Worm (Caenorhabditis elegans) whole organism, late embryonic: Measurements from ENCODE around the gene Y45F10C.1.

Source experiments
- F13H6.1 ChIP-seq: sonication (generic microtip); optimal IDR thresholded peaks from 2 replicates; lab custom pipeline; 2016; ENCODE audit warnings: missing genetic modification characterization, missing compliant biosample characterization
- T23F11.4 ChIP-seq: fragments of 200-800 bp; sonication (Bioruptor generic); optimal IDR thresholded peaks from 2 replicates; lab custom pipeline; 2018; ENCODE audit warnings: mild to moderate bottlenecking, missing genetic modification characterization, missing compliant biosample characterization
- Y22D7AL.16 ChIP-seq: sonication (generic microtip); optimal IDR thresholded peaks from 2 replicates; lab custom pipeline; 2016; ENCODE audit warnings: missing genetic modification characterization, missing compliant biosample characterization
- ceh-14 ChIP-seq: sonication (generic microtip); optimal IDR thresholded peaks from 2 replicates; lab custom pipeline; 2016; ENCODE audit warnings: missing genotype, missing genetic modification characterization, missing compliant biosample characterization
- ceh-18 ChIP-seq: sonication (generic microtip); optimal IDR thresholded peaks from 2 replicates; lab custom pipeline; 2016; ENCODE audit warnings: missing genetic modification characterization, missing compliant biosample characterization
- ceh-22 ChIP-seq: sonication (generic microtip); optimal IDR thresholded peaks from 2 replicates; lab custom pipeline; 2017; ENCODE audit warnings: missing biosample characterization, missing genetic modification characterization
- ceh-24 ChIP-seq: sonication (generic microtip); optimal IDR thresholded peaks from 2 replicates; lab custom pipeline; 2016; ENCODE audit warnings: mild to moderate bottlenecking, missing genetic modification characterization, missing compliant biosample characterization
- ceh-31 ChIP-seq: sonication (generic microtip); optimal IDR thresholded peaks from 2 replicates; lab custom pipeline; 2016; ENCODE audit warnings: missing genetic modification characterization, missing compliant biosample characterization
- ceh-34 ChIP-seq: sonication (generic microtip); optimal IDR thresholded peaks from 2 replicates; lab custom pipeline; 2016; ENCODE audit warnings: mild to moderate bottlenecking, missing genetic modification characterization, missing compliant biosample characterization
- ceh-45 ChIP-seq: fragments of 200-800 bp; sonication (Bioruptor generic); IDR thresholded peaks from 2 replicates; pipeline ENCODE4 v1.3.6; 2022; ENCODE audit warnings: missing genetic modification reagents, missing genetic modification characterization, missing compliant biosample characterization
- ceh-48 ChIP-seq: sonication (generic microtip); optimal IDR thresholded peaks from 2 replicates; lab custom pipeline; 2016; ENCODE audit warnings: missing genetic modification characterization, inconsistent platforms, missing compliant biosample characterization
- ceh-6 ChIP-seq: fragments of 200-800 bp; sonication (Bioruptor generic); optimal IDR thresholded peaks from 2 replicates; lab custom pipeline; 2018; ENCODE audit warnings: mild to moderate bottlenecking, missing genetic modification characterization, missing compliant biosample characterization
- ceh-9 ChIP-seq: sonication (generic microtip); optimal IDR thresholded peaks from 2 replicates; lab custom pipeline; 2016; ENCODE audit warnings: mild to moderate bottlenecking, missing genetic modification characterization, inconsistent platforms, missing compliant biosample characterization
- dmd-4 ChIP-seq: sonication (generic microtip); optimal IDR thresholded peaks from 2 replicates; lab custom pipeline; 2016; ENCODE audit warnings: borderline replicate concordance, missing genetic modification characterization, missing compliant biosample characterization
- dve-1 ChIP-seq: sonication (generic microtip); optimal IDR thresholded peaks from 2 replicates; lab custom pipeline; 2017; ENCODE audit warnings: antibody characterized with exemption, mild to moderate bottlenecking, missing genetic modification characterization, missing compliant biosample characterization
- ets-4 ChIP-seq: sonication (generic microtip); optimal IDR thresholded peaks from 2 replicates; lab custom pipeline; 2016; ENCODE audit warnings: missing genetic modification characterization, missing compliant biosample characterization
- fax-1 ChIP-seq: sonication (generic microtip); optimal IDR thresholded peaks from 2 replicates; lab custom pipeline; 2016; ENCODE audit warnings: missing genotype, missing genetic modification characterization, missing compliant biosample characterization
- fkh-6 ChIP-seq: sonication (generic microtip); optimal IDR thresholded peaks from 2 replicates; lab custom pipeline; 2016; ENCODE audit warnings: missing genetic modification characterization, missing compliant biosample characterization
- hlh-13 ChIP-seq: fragments of 200-800 bp; sonication (Bioruptor generic); optimal IDR thresholded peaks from 2 replicates; lab custom pipeline; 2018; ENCODE audit warnings: mild to moderate bottlenecking, missing genetic modification characterization, missing compliant biosample characterization
- hlh-6 ChIP-seq: sonication (generic microtip); optimal IDR thresholded peaks from 2 replicates; lab custom pipeline; 2016; ENCODE audit warnings: missing genotype, missing genetic modification characterization, missing compliant biosample characterization
- hlh-8 ChIP-seq: sonication (generic microtip); optimal IDR thresholded peaks from 2 replicates; lab custom pipeline; 2016; ENCODE audit warnings: missing genotype, missing genetic modification characterization, missing compliant biosample characterization
- lin-11 ChIP-seq: fragments of 200-800 bp; sonication (Bioruptor generic); optimal IDR thresholded peaks from 2 replicates; lab custom pipeline; 2018; ENCODE audit warnings: mild to moderate bottlenecking, missing genetic modification characterization, missing compliant biosample characterization
- nhr-11 ChIP-seq: fragments of 150-350 bp; optimal IDR thresholded peaks from 2 replicates; lab custom pipeline; 2014; ENCODE audit warnings: missing biosample characterization, missing genetic modification characterization
- nhr-232 ChIP-seq: sonication (generic microtip); optimal IDR thresholded peaks from 2 replicates; lab custom pipeline; 2016; ENCODE audit warnings: missing genetic modification characterization, missing compliant biosample characterization
- odd-2 ChIP-seq: sonication (generic microtip); optimal IDR thresholded peaks from 2 replicates; lab custom pipeline; 2017; ENCODE audit warnings: antibody characterized with exemption, mild to moderate bottlenecking, missing genetic modification characterization, missing compliant biosample characterization
- pag-3 ChIP-seq: sonication (generic microtip); optimal IDR thresholded peaks from 2 replicates; lab custom pipeline; 2016; ENCODE audit warnings: missing compliant biosample characterization, missing genetic modification characterization, borderline replicate concordance
- pat-9 ChIP-seq: fragments of 200-800 bp; sonication (Bioruptor generic); optimal IDR thresholded peaks from 2 replicates; lab custom pipeline; 2018; ENCODE audit warnings: mild to moderate bottlenecking, missing genetic modification characterization, moderate library complexity, missing compliant biosample characterization
- rnt-1 ChIP-seq: sonication (generic microtip); optimal IDR thresholded peaks from 2 replicates; lab custom pipeline; 2016; ENCODE audit warnings: missing genetic modification characterization, missing compliant biosample characterization
- sox-2 ChIP-seq: fragments of 200-800 bp; sonication (Bioruptor generic); IDR thresholded peaks from 2 replicates; pipeline ENCODE4 v1.3.6; 2022; ENCODE audit warnings: missing genetic modification reagents, missing genetic modification characterization, missing compliant biosample characterization
- tbx-2 ChIP-seq: sonication (generic microtip); optimal IDR thresholded peaks from 2 replicates; lab custom pipeline; 2016; ENCODE audit warnings: missing genetic modification characterization, missing compliant biosample characterization
- tbx-7 ChIP-seq: sonication (generic microtip); optimal IDR thresholded peaks from 2 replicates; lab custom pipeline; 2016; ENCODE audit warnings: missing genotype, missing genetic modification characterization, missing compliant biosample characterization
- unc-3 ChIP-seq, 2 experiments: fragments of 200-800 bp in 1 of 2; sonication (Bioruptor generic) in 1 of 2; sonication (generic microtip) in 1 of 2; conservative IDR thresholded peaks in 1 of 2; optimal IDR thresholded peaks in 1 of 2; 2 replicates each; pipeline versions ENCODE4 v1.3.6 to Lab custom; 2016 to 2022; ENCODE audit warnings: missing compliant biosample characterization in 2 of 2, missing genetic modification characterization in 2 of 2, missing genetic modification reagents in 1 of 2
- unc-42 ChIP-seq: sonication (generic microtip); optimal IDR thresholded peaks from 2 replicates; lab custom pipeline; 2016; ENCODE audit warnings: missing genotype, missing genetic modification characterization, missing compliant biosample characterization
- unc-55 ChIP-seq: sonication (generic microtip); optimal IDR thresholded peaks from 2 replicates; lab custom pipeline; 2017; ENCODE audit warnings: missing biosample characterization, missing genetic modification reagents, missing genetic modification characterization

Gene Y45F10C.1

DNA sequence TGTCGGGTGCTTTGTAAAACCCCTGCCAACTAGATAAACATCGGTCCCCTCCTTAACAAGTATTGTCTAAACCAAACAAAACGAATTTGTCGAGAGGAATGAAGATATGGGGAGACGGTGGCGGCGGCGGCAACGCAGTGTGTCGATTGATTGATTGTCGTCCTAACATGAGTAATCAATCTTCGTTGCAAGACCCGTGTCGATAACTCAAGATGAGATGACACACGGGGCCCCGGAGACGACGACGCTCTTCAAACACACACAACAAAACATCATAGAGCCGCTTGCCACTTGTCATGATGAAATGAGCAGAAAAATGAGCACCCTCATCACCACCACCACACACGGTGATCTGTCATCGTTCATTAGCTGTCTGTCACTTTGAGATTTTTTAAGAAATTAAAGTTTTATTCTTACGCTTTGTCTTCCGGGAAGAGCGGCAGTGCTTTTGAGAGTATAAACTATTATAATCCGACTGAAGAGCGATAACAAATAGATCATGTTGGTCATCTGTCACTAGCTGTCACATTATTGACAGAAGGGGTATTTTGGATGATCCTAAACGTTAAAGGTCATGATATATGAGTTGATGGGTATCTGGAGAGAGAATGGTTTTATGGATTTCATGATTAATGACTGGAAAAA lies 36.5 kb upstream of the Y45F10C.1 start:
- no peak for TF ChIP-seq hlh-8
- no peak for TF ChIP-seq Y22D7AL.16 (tag; lab: Kevin White, UChicago)
- no peak for TF ChIP-seq ceh-22 (tag; lab: Kevin White, UChicago)
- no peak for TF ChIP-seq unc-3 (GFP tag; conservative IDR thresholded peaks at IDR 0.05; lab: Robert Waterston, UW)
- peak; percentile 2 for TF ChIP-seq unc-3 (tag; optimal IDR thresholded peaks at IDR 0.05; lab: Kevin White, UChicago)
- no peak for TF ChIP-seq fax-1 (tag; lab: Kevin White, UChicago)
- TF ChIP-seq ets-4 (tag; lab: Kevin White, UChicago), result no peak
- peak; percentile 28 for TF ChIP-seq tbx-2 (tag; lab: Kevin White, UChicago)
- TF ChIP-seq unc-55 (GFP tag; lab: Kevin White, UChicago), result peak; percentile 100
- TF ChIP-seq ceh-18 (tag; lab: Kevin White, UChicago), result peak; percentile 61
- TF ChIP-seq dve-1 (tag; lab: Kevin White, UChicago), result no peak
- TF ChIP-seq pat-9 (tag; lab: Kevin White, UChicago), result peak; percentile 26
- no peak for TF ChIP-seq nhr-232 (tag; lab: Kevin White, UChicago)
- no peak for TF ChIP-seq ceh-48
- no peak for TF ChIP-seq pag-3
- no peak for TF ChIP-seq hlh-6 (tag; lab: Kevin White, UChicago)
- TF ChIP-seq tbx-7 (tag; lab: Kevin White, UChicago), result no peak
- TF ChIP-seq ceh-31 (tag; lab: Kevin White, UChicago), result no peak
- TF ChIP-seq rnt-1, result peak; percentile 79
- TF ChIP-seq fkh-6 (tag; lab: Kevin White, UChicago), result no peak
- TF ChIP-seq ceh-6, result no peak
- TF ChIP-seq, all 69 proteins: peak for 6

ce11 chrIV:13695302-13695701 lies 36.0 kb upstream of the Y45F10C.1 start:
- TF ChIP-seq F13H6.1 (tag; lab: Kevin White, UChicago), result no peak
- no peak for TF ChIP-seq odd-2
- no peak for TF ChIP-seq fkh-6 (tag; lab: Kevin White, UChicago)
- no peak for TF ChIP-seq pag-3
- TF ChIP-seq lin-11 (tag; lab: Kevin White, UChicago), result no peak
- TF ChIP-seq ceh-9 (tag; lab: Kevin White, UChicago), result no peak
- TF ChIP-seq hlh-8, result no peak
- TF ChIP-seq nhr-11 (tag; lab: Kevin White, UChicago), result no peak
- TF ChIP-seq ceh-48, result no peak
- TF ChIP-seq ceh-45 (GFP tag; lab: Robert Waterston, UW), result no peak
- TF ChIP-seq unc-42 (tag; lab: Kevin White, UChicago), result no peak
- TF ChIP-seq, all 69 proteins: peak for 0

DNA sequence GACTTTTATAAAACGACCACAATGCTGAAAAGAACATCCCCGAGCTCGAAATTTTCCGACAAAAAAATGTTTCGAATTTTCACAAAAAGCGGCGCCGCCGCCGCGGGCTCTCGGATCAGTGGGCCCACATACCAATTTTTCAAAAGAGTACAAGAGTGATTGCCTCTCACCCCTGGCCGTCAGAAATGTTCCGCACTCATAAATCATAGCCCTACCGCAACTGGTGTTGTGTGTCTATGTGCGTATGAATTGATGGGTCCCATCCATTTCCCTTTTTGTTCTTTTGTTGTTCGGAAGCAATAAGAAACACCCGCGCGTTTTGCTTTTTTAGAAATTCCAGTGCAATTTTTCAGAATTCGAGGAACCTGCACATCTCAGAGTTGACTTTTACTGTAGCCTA lies 35.3 kb upstream of the Y45F10C.1 start:
- peak; percentile 92 for TF ChIP-seq unc-55 (GFP tag; lab: Kevin White, UChicago)
- no peak for TF ChIP-seq hlh-13

DNA sequence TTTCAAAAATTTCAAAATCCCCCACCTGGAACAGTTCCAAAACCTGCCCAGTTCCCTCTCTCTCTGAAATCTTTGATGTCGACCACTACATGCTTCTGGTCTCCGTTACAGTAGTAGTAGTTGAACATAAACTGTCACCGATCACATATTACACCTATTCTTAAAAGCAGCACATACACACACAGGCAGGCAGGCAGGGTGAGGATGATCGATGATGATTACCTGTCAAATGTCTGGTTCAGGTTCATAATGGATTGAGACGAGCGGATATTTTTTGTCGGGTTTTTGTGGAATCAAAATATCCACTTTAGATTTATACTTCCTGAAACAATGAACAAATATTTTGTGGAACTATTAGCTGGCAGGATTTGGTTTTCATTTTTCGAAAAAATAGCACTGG lies 34.6 kb upstream of the Y45F10C.1 start:
- TF ChIP-seq ets-4 (tag; lab: Kevin White, UChicago) (no peak), unc-55 (GFP tag; lab: Kevin White, UChicago) (peak; percentile 98), T23F11.4 (no peak)

- TF ChIP-seq ceh-48 (no peak), dve-1 (tag; lab: Kevin White, UChicago) (no peak), sox-2 (GFP tag; lab: Robert Waterston, UW) (no peak), ceh-18 (tag; lab: Kevin White, UChicago) (no peak), pag-3 (no peak), lin-11 (tag; lab: Kevin White, UChicago) (no peak), ceh-34 (tag; lab: Kevin White, UChicago) (no peak), dmd-4 (tag; lab: Kevin White, UChicago) (no peak), ceh-6 (no peak), hlh-8 (no peak), ceh-14 (tag; lab: Kevin White, UChicago) (no peak), ceh-45 (GFP tag; lab: Robert Waterston, UW) (no peak), ceh-24 (tag; lab: Kevin White, UChicago) (no peak), ceh-31 (tag; lab: Kevin White, UChicago) (no peak)
Measured at ce11 chrIV:13692522-13692921, 33.2 kb upstream of the Y45F10C.1 start.
